Fruit fly (Drosophila melanogaster) whole organism, adult: Measurements from ENCODE around the gene CG17230.

Source experiments
- CG11617 ChIP-seq: fragments of 200-800 bp; sonication (Bioruptor generic); optimal IDR thresholded peaks from 2 replicates; lab custom pipeline; 2017; ENCODE audit warnings: mild to moderate bottlenecking, missing biosample characterization, missing genetic modification reagents, missing genetic modification characterization
- CG1620 ChIP-seq: fragments of 200-800 bp; sonication (Bioruptor generic); optimal IDR thresholded peaks from 2 replicates; lab custom pipeline; 2016; ENCODE audit warnings: missing biosample characterization, missing genetic modification characterization
- CG33017 ChIP-seq: fragments of 200-800 bp; sonication (Bioruptor generic); optimal IDR thresholded peaks from 2 replicates; lab custom pipeline; 2018; ENCODE audit warnings: missing biosample characterization, mild to moderate bottlenecking, missing genetic modification characterization, moderate library complexity
- CG5204 ChIP-seq: fragments of 200-800 bp; sonication (Bioruptor generic); optimal IDR thresholded peaks from 2 replicates; lab custom pipeline; 2016; ENCODE audit warnings: missing biosample characterization, missing genetic modification characterization
- CG7101 ChIP-seq: fragments of 200-800 bp; sonication (Bioruptor generic); optimal IDR thresholded peaks from 2 replicates; lab custom pipeline; 2018; ENCODE audit warnings: missing biosample characterization, mild to moderate bottlenecking, missing genetic modification characterization, moderate library complexity
- Clk ChIP-seq: fragments of 200-800 bp; sonication (Bioruptor generic); optimal IDR thresholded peaks from 2 replicates; lab custom pipeline; 2017; ENCODE audit warnings: missing biosample characterization, missing genetic modification characterization
- Hr96 ChIP-seq: fragments of 200-800 bp; sonication (Bioruptor generic); optimal IDR thresholded peaks from 2 replicates; lab custom pipeline; 2016; ENCODE audit warnings: missing biosample characterization, missing genetic modification characterization
- Mnt ChIP-seq: fragments of 200-800 bp; sonication (Bioruptor generic); optimal IDR thresholded peaks from 2 replicates; lab custom pipeline; 2016; ENCODE audit warnings: missing biosample characterization, mild to moderate bottlenecking, missing genetic modification characterization
- bab1 ChIP-seq: fragments of 200-800 bp; sonication (Bioruptor generic); optimal IDR thresholded peaks from 3 replicates; lab custom pipeline; 2019; ENCODE audit warnings: missing biosample characterization, mild to moderate bottlenecking, missing genetic modification characterization, moderate library complexity
- kay ChIP-seq: fragments of 200-800 bp; sonication (Bioruptor generic); peaks from one replicate; lab custom pipeline; 2016; ENCODE audit warnings: missing biosample characterization, missing genetic modification characterization, borderline replicate concordance
- ovo ChIP-seq: fragments of 200-800 bp; sonication (Bioruptor generic); optimal IDR thresholded peaks from 2 replicates; lab custom pipeline; 2016; ENCODE audit warnings: missing biosample characterization, missing genetic modification characterization
- pad ChIP-seq: fragments of 200-800 bp; sonication (Bioruptor generic); optimal IDR thresholded peaks from 3 replicates; lab custom pipeline; 2017; ENCODE audit warnings: missing biosample characterization, missing genetic modification characterization, mild to moderate bottlenecking, moderate library complexity, missing genetic modification reagents
- tj ChIP-seq: fragments of 200-800 bp; sonication (Bioruptor generic); optimal IDR thresholded peaks from 3 replicates; lab custom pipeline; 2017; ENCODE audit warnings: missing biosample characterization, mild to moderate bottlenecking, missing genetic modification characterization, moderate library complexity
- toe ChIP-seq: fragments of 200-800 bp; sonication (Bioruptor generic); optimal IDR thresholded peaks from 2 replicates; lab custom pipeline; 2016; ENCODE audit warnings: missing biosample characterization, missing genetic modification characterization

dm6 chr3R:11409667-11410137 lies 27.9 kb upstream of the CG17230 start, which contains the start of the genes mgr and Irbp:
- TF ChIP-seq ovo (GFP tag; lab: Kevin White, UChicago) (peak; percentile 71), Mnt (GFP tag; lab: Kevin White, UChicago) (peak; percentile 73), tj (GFP tag; lab: Kevin White, UChicago) (peak; percentile 66), CG1620 (GFP tag; lab: Kevin White, UChicago) (peak; percentile 58), kay (GFP tag; lab: Kevin White, UChicago) (peak; percentile 76), CG7101 (tag; lab: Kevin White, UChicago) (peak; percentile 96), CG5204 (GFP tag; lab: Kevin White, UChicago) (peak; percentile 55), Clk (GFP tag; lab: Kevin White, UChicago) (peak; percentile 64), bab1 (GFP tag; lab: Kevin White, UChicago) (peak; percentile 95), CG33017 (tag; lab: Kevin White, UChicago) (peak; percentile 91), pad (GFP tag; lab: Kevin White, UChicago) (peak; percentile 76), toe (GFP tag; lab: Kevin White, UChicago) (peak; percentile 59), CG11617 (GFP tag; lab: Kevin White, UChicago) (peak; percentile 91), Hr96 (GFP tag; lab: Kevin White, UChicago) (peak; percentile 9)
